Worm (Caenorhabditis elegans): ENCODE results near the gene ZC239.21.

Gene ZC239.21

DNA sequence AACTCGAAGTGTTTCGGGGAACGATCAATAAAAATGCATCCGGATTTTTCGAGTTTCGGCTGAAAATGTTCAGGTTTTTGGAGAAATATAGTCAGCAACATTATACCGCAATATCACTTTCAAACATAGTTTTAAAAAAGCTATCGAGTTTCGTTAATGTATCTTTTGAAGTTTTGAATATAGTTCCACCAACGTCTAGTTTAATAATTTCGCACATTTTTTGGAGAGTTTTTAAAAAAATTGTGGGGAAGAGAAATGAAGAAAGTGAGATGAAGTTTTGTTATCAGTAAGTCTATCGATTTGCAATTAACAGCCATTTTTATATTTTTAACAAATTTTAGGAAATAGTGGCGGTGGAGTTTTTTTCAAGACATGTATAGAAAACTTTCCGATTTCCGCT is 19.0 kb downstream of the ZC239.21 start, which contains the start of gene ZC239.17:
ZC239.17 (minus strand) TSS at position 101 of the 400 bp plus-strand sequence.
- TF ChIP-seq rbr-2 (tag; optimal IDR thresholded peaks at IDR 0.05) (no peak), nhr-10 (tag; optimal IDR thresholded peaks at IDR 0.05) (no peak), nhr-111 (GFP tag; optimal IDR thresholded peaks at IDR 0.05) (no peak), F37D6.2 (tag; optimal IDR thresholded peaks at IDR 0.05) (no peak), nhr-77 (tag; optimal IDR thresholded peaks at IDR 0.05) (no peak), daf-19 (GFP tag; conservative IDR thresholded peaks at IDR 0.05) (no peak), nhr-28 (tag; optimal IDR thresholded peaks at IDR 0.05) (no peak), fkh-10 (GFP tag; optimal IDR thresholded peaks at IDR 0.05) (no peak), mxl-3 (GFP tag; optimal IDR thresholded peaks at IDR 0.05) (no peak)

DNA sequence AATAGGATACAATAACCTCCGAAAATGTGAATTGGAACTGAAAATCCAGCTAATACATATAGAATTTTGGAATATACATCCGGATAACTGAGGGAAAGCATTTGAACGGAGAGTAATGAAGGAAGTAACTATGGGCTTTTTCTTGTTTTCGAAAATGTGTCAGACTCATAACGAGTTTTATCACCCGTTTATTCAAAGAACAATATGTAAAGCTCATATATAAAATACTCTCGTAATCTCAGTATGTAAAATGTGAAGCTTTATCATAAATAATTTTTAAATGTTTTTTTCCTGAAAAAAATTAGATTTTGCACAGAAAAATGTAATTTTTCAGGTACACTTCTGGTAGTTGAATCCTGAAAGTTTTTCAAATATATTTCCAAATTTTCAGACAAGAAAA is 23.7 kb downstream of the ZC239.21 start, which contains the start of gene srh-297:
srh-297 (minus strand) TSS at position 101 of the 400 bp plus-strand sequence.
- TF ChIP-seq dve-1 (tag; optimal IDR thresholded peaks at IDR 0.05; ENCODE audit: insufficient read depth) (no peak), Y48G9A.11 (GFP tag; IDR thresholded peaks at IDR 0.05) (no peak), daf-12 (tag; optimal IDR thresholded peaks at IDR 0.05) (no peak), lir-3 (tag; optimal IDR thresholded peaks at IDR 0.05) (no peak), lin-15B (tag; optimal IDR thresholded peaks at IDR 0.05) (no peak), spr-3 (GFP tag; optimal IDR thresholded peaks at IDR 0.05) (no peak), madf-9 (GFP tag; conservative IDR thresholded peaks at IDR 0.05) (no peak), dpl-1 (GFP tag; optimal IDR thresholded peaks at IDR 0.05) (no peak), mes-2 (tag; optimal IDR thresholded peaks at IDR 0.05; ENCODE audit: poor library complexity, severe bottlenecking) (no peak), jun-1 (tag; optimal IDR thresholded peaks at IDR 0.05) (no peak)

DNA sequence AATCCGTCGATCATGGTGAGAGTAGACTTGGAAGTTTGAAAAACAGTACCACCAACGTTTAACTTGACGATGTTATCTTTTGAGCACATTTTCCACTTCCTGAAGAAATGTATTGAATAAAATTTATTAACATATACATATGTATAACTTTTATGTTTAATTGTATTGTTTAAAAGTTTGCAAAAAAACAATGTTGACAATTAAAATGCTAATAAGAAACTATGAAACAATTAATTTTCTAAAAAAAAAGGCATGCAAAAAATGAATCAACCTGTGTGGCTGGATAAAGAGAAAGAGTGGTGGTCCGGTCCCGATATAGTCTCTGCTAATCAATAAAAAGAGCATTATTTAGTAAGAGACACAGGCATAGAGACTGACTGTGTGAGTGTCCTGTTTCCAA is 28.0 kb downstream of the ZC239.21 start, which contains the start of gene C17F4.8:
C17F4.8 (minus strand) TSS at position 101 of the 400 bp plus-strand sequence.
- no peak for TF ChIP-seq egl-27 (tag; optimal IDR thresholded peaks at IDR 0.05)
- no peak for TF ChIP-seq lim-7 (GFP tag; IDR thresholded peaks at IDR 0.05)
- TF ChIP-seq aly-2 (tag; optimal IDR thresholded peaks at IDR 0.05), result no peak
- no peak for TF ChIP-seq rbr-2 (tag; optimal IDR thresholded peaks at IDR 0.05)

- TF ChIP-seq nhr-6 (tag; optimal IDR thresholded peaks at IDR 0.05), result no peak
- peak in 1 of 2 experiments; percentile 2 for TF ChIP-seq unc-62 (GFP tag; optimal IDR thresholded peaks at IDR 0.05 in 1 of 2)
- no peak for TF ChIP-seq unc-62 (tag; optimal IDR thresholded peaks at IDR 0.05)
These were observed 30.3 kb downstream of the ZC239.21 start, which contains the start of the genes srz-67 and C17F4.11 for ce11 chrII:3237038-3237521. Gene srz-67 (minus strand): TSS chrII:3237138. Gene C17F4.11 (plus strand): TSS chrII:3237471.

ce11 chrII:3240207-3240606 is 33.5 kb downstream of the ZC239.21 start, which contains the start of gene C17F4.3:
Gene C17F4.3 (plus strand): TSS chrII:3240507.
- TF ChIP-seq unc-62 (GFP tag; optimal IDR thresholded peaks at IDR 0.05 in 1 of 2) (peak in 1 of 2 experiments; percentile 70), unc-62 (tag; optimal IDR thresholded peaks at IDR 0.05) (no peak), fos-1 (tag; optimal IDR thresholded peaks at IDR 0.05) (no peak)

DNA sequence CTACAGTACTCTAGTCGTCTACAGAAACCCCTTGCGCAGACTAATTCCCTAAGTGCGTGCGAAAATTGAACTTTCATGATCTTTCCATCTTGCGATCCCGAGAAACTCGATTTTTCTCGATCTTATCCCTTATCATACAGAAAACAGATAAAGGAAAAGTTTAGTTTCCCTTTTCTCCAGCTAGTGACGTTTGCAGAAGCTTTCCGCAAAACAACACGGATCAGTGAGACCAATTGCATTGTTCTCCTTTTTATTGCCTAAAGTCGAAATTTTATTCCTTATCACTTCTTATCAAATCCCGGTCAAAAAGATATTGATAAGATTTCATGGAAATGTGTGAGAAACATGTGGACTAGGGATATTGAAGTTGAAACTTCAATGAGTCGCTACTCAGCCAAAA is 35.1 kb downstream of the ZC239.21 start:
- TF ChIP-seq mep-1 (tag; optimal IDR thresholded peaks at IDR 0.05), result no peak
- TF ChIP-seq nhr-28 (tag; optimal IDR thresholded peaks at IDR 0.05), result peak; percentile 0

ce11 chrII:3244070-3244469 is 37.3 kb downstream of the ZC239.21 start, which contains the start of gene C17F4.12:
Gene C17F4.12 (minus strand): TSS chrII:3244170.
- TF ChIP-seq madf-9 (GFP tag; conservative IDR thresholded peaks at IDR 0.05), result no peak
- no peak for TF ChIP-seq nhr-111 (GFP tag; optimal IDR thresholded peaks at IDR 0.05)
- TF ChIP-seq lin-38 (GFP tag; IDR thresholded peaks at IDR 0.05), result no peak
- TF ChIP-seq nhr-25 (tag; optimal IDR thresholded peaks at IDR 0.05; ENCODE audit: borderline replicate concordance, insufficient read depth), result no peak
- TF ChIP-seq lin-13 (GFP tag; optimal IDR thresholded peaks at IDR 0.05), result no peak
- no peak for TF ChIP-seq ama-1 (optimal IDR thresholded peaks at IDR 0.05)
- TF ChIP-seq ZK337.2 (GFP tag; IDR thresholded peaks at IDR 0.05), result no peak
- no peak for TF ChIP-seq ceh-62 (tag; optimal IDR thresholded peaks at IDR 0.05)

All from whole organism, L4 larva.